Fruit fly (Drosophila melanogaster): Measurements from ENCODE around the gene Nlp.
A peak's percentile ranks its signal among the peaks of the same experiment; 100 is the strongest.

Gene Nlp

DNA sequence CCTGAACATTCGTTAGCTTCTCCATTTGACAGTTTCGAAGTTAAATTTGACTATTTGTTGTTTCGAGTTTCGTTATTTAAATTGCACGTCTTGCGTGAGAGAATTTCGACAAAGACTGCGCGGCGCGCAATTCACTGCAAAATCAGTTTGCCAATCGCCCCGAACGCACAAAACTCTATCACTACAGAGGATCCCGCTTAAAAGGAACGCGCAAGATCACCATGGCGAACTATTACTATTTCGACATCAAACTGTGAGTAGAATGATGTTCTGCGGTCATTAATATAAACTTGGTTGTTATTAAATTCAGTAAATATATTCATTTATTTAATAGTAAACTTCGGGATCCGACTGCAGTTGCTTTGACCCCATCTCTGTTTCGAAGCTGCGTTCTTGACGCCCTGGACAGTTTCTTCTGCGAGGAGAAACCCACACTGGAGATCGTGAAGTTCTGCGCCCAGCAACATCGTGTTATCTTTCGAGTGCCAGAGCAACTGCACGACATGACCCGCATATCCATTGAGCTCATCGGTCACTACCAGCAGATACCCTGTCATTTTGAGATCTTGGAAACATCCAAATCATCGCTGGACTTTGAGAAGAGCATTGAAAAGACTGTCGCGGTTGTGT, 51.4 kb downstream of the Nlp start, which contains the start of the genes Rpp14b and spn-A (continued):
- TF ChIP-seq yki (optimal IDR thresholded peaks at IDR 0.05) (peak; percentile 47), Bgb (GFP tag; IDR thresholded peaks at IDR 0.05; ENCODE audit: partially characterized antibody) (0 out of 2 replicates have a peak, but pooled peaks have one; percentile 13), CG2678 (tag; optimal IDR thresholded peaks at IDR 0.05) (peak; percentile 13), ash1 (GFP tag; optimal IDR thresholded peaks at IDR 0.05) (no peak), H2.0 (GFP tag; IDR thresholded peaks at IDR 0.05) (peak; percentile 34; the same call in 1 of the 2 replicates), CG17328 (GFP tag; IDR thresholded peaks at IDR 0.05) (peak; percentile 33; the same call in 1 of the 2 replicates), pzg (GFP tag; optimal IDR thresholded peaks at IDR 0.05) (peak; percentile 46), CG3995 (GFP tag; optimal IDR thresholded peaks at IDR 0.05) (peak; percentile 1), CG4820 (GFP tag; optimal IDR thresholded peaks at IDR 0.05) (peak; percentile 90), CoRest (tag; optimal IDR thresholded peaks at IDR 0.05) (peak; percentile 14), Rfx (GFP tag; IDR thresholded peaks at IDR 0.05) (peak; percentile 63), zfh2 (GFP tag; optimal IDR thresholded peaks at IDR 0.05) (peak; percentile 35), CG13775 (GFP tag; optimal IDR thresholded peaks at IDR 0.05) (peak; percentile 40), Hey (tag; optimal IDR thresholded peaks at IDR 0.05) (no peak), grau (tag; optimal IDR thresholded peaks at IDR 0.05) (peak; percentile 97), al (GFP tag; IDR thresholded peaks at IDR 0.05) (0 out of 2 replicates have a peak, but pooled peaks have one; percentile 26), Meics (GFP tag; optimal IDR thresholded peaks at IDR 0.05) (peak; percentile 30), Antp (GFP tag; optimal IDR thresholded peaks at IDR 0.05) (no peak), klu (GFP tag; IDR thresholded peaks at IDR 0.05) (0 out of 2 replicates have a peak, but pooled peaks have one; percentile 21), Neu2 (GFP tag; optimal IDR thresholded peaks at IDR 0.05; ENCODE audit: borderline replicate concordance) (no peak), CG15479 (GFP tag; optimal IDR thresholded peaks at IDR 0.05) (peak; percentile 81), CG3163 (GFP tag; optimal IDR thresholded peaks at IDR 0.05) (no peak), Med (GFP tag) (peak; percentile 52), Hr39 (optimal IDR thresholded peaks at IDR 0.05) (no peak), CG10431 (GFP tag; optimal IDR thresholded peaks at IDR 0.05) (no peak), MBD-R2 (GFP tag; IDR thresholded peaks at IDR 0.05) (peak; percentile 84), Mad (GFP tag; optimal IDR thresholded peaks at IDR 0.05) (peak; percentile 13), YL-1 (GFP tag; optimal IDR thresholded peaks at IDR 0.05) (peak; percentile 43), vvl (GFP tag; IDR thresholded peaks at IDR 0.05) (peak; percentile 48; the same call in 1 of the 2 replicates), slbo (GFP tag; IDR thresholded peaks at IDR 0.05) (peak; percentile 79), sob (GFP tag; IDR thresholded peaks at IDR 0.05) (peak; percentile 26; the same call in 1 of the 2 replicates), Ssrp (tag; optimal IDR thresholded peaks at IDR 0.05) (peak; percentile 11), croc (GFP tag; conservative IDR thresholded peaks at IDR 0.05) (no peak), mirr (GFP tag; optimal IDR thresholded peaks at IDR 0.05) (no peak), Awh (GFP tag; IDR thresholded peaks at IDR 0.05) (no peak), CG8290 (GFP tag; optimal IDR thresholded peaks at IDR 0.05) (no peak), CG8290 (tag; optimal IDR thresholded peaks at IDR 0.05) (peak in 1 of 2 experiments; percentile 61), ERR (GFP tag; optimal IDR thresholded peaks at IDR 0.05) (no peak), prd (optimal IDR thresholded peaks at IDR 0.05) (no peak), prd (GFP tag; IDR thresholded peaks at IDR 0.05) (peak; percentile 56; the same call in 2 of the 3 replicates), gem (tag; optimal IDR thresholded peaks at IDR 0.05) (peak; percentile 43), Xrp1 (GFP tag; IDR thresholded peaks at IDR 0.05) (0 out of 2 replicates have a peak, but pooled peaks have one; percentile 36), B-H2 (GFP tag; optimal IDR thresholded peaks at IDR 0.05) (peak; percentile 46), Doc2 (GFP tag; IDR thresholded peaks at IDR 0.05) (no peak), NfI (GFP tag; optimal IDR thresholded peaks at IDR 0.05) (peak; percentile 10), CG12659 (GFP tag; optimal IDR thresholded peaks at IDR 0.05) (peak; percentile 28), tgo (GFP tag; IDR thresholded peaks at IDR 0.05) (peak; percentile 35; the same call in 1 of the 3 replicates), CG8388 (GFP tag; optimal IDR thresholded peaks at IDR 0.05) (peak; percentile 8), Ptx1 (GFP tag; IDR thresholded peaks at IDR 0.05) (peak; percentile 40), CG11456 (GFP tag; IDR thresholded peaks at IDR 0.05) (peak; percentile 63; the same call in 1 of the 3 replicates), CG15696 (tag; optimal IDR thresholded peaks at IDR 0.05) (peak; percentile 15)

All from whole organism, embryonic.